Worm (Caenorhabditis elegans): ENCODE data around the gene gcy-36.

gcy-36 gene

DNA sequence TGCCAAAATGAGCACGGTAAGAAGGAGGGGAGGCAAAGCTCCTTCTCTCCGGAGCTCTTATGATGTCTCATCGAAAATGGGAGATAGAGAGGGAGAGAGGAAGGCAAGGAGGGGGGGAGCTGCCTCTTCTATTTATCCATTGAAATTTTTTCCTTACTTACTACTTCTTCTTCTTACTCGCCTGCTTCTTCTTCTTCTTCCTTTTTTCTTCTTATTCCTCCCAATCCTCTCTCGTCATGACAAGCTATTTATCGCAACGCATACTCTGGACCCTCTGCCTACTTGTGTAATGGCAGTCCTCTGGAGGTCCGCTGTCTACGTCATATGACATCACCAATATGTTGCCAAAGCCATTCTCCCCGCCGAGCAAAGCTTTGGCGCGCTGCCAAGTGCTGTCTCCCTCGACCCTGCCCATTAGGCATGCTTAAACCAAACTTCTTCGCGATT is 56.4 kb downstream of the gcy-36 start (continued):
- TF ChIP-seq zip-4 (GFP tag; optimal IDR thresholded peaks at IDR 0.05), result peak; percentile 10
- TF ChIP-seq pag-3 (tag; optimal IDR thresholded peaks at IDR 0.05; ENCODE audit: borderline replicate concordance, insufficient read depth), result peak; percentile 89
- TF ChIP-seq grh-1 (GFP tag; IDR thresholded peaks at IDR 0.05), result no peak
- TF ChIP-seq efl-1 (optimal IDR thresholded peaks at IDR 0.05), result peak; percentile 41 to 43
- no peak for TF ChIP-seq efl-1 (GFP tag; optimal IDR thresholded peaks at IDR 0.05 in 1 of 2)
- TF ChIP-seq nhr-19 (GFP tag; conservative IDR thresholded peaks at IDR 0.05), result peak; percentile 61
- TF ChIP-seq nhr-71 (tag; optimal IDR thresholded peaks at IDR 0.05), result peak; percentile 91
- peak; percentile 4 for TF ChIP-seq lir-3 (tag; optimal IDR thresholded peaks at IDR 0.05; ENCODE audit: poor library complexity)
- TF ChIP-seq swsn-7 (tag; optimal IDR thresholded peaks at IDR 0.05), result peak; percentile 71
- peak; percentile 53 to 58 for TF ChIP-seq lsy-2 (tag; optimal IDR thresholded peaks at IDR 0.05)
- peak; percentile 49; the same call in 1 of the 2 replicates for TF ChIP-seq ceh-88 (GFP tag; IDR thresholded peaks at IDR 0.05)
- peak; percentile 73 for TF ChIP-seq rnt-1 (tag; optimal IDR thresholded peaks at IDR 0.05)
- peak in 2 of 3 experiments; percentile 3 to 22 for TF ChIP-seq dpl-1 (GFP tag; optimal IDR thresholded peaks at IDR 0.05)
- TF ChIP-seq nhr-47 (tag; optimal IDR thresholded peaks at IDR 0.05), result peak; percentile 83
- TF ChIP-seq aha-1 (tag; optimal IDR thresholded peaks at IDR 0.05), result no peak
- peak; percentile 54 for TF ChIP-seq isw-1 (GFP tag; IDR thresholded peaks at IDR 0.05)
- TF ChIP-seq ztf-11 (tag; optimal IDR thresholded peaks at IDR 0.05), result peak in 1 of 2 experiments; percentile 23
- TF ChIP-seq lin-14 (GFP tag; optimal IDR thresholded peaks at IDR 0.05), result peak; percentile 96
- TF ChIP-seq tlp-1 (tag; optimal IDR thresholded peaks at IDR 0.05), result no peak
- TF ChIP-seq ceh-8 (GFP tag; optimal IDR thresholded peaks at IDR 0.05), result peak; percentile 61
- TF ChIP-seq tbx-2 (tag; optimal IDR thresholded peaks at IDR 0.05), result peak; percentile 87
- no peak for TF ChIP-seq nhr-11 (tag; optimal IDR thresholded peaks at IDR 0.05)
- peak; percentile 2 for TF ChIP-seq mep-1 (tag; optimal IDR thresholded peaks at IDR 0.05)
- peak; percentile 59 for TF ChIP-seq xbp-1 (tag; optimal IDR thresholded peaks at IDR 0.05)
- TF ChIP-seq hlh-4 (tag; optimal IDR thresholded peaks at IDR 0.05), result no peak
- TF ChIP-seq lin-13 (GFP tag; optimal IDR thresholded peaks at IDR 0.05), result peak; percentile 58
- TF ChIP-seq mdl-1 (tag; optimal IDR thresholded peaks at IDR 0.05), result peak in 1 of 2 experiments; percentile 14
- no peak for TF ChIP-seq blmp-1 (tag; optimal IDR thresholded peaks at IDR 0.05)
- no peak for TF ChIP-seq hlh-17 (GFP tag; optimal IDR thresholded peaks at IDR 0.05; ENCODE audit: borderline replicate concordance)
- TF ChIP-seq ceh-63 (GFP tag; optimal IDR thresholded peaks at IDR 0.05), result peak; percentile 66
- TF ChIP-seq ceh-82 (tag; optimal IDR thresholded peaks at IDR 0.05), result peak; percentile 48 to 66 (median 51)
- peak; percentile 87 for TF ChIP-seq egl-13 (tag; optimal IDR thresholded peaks at IDR 0.05)
- peak; percentile 82 for TF ChIP-seq ztf-4 (tag; optimal IDR thresholded peaks at IDR 0.05)
- TF ChIP-seq mab-9 (GFP tag; IDR thresholded peaks at IDR 0.05), result peak; percentile 75
- peak in 1 of 2 experiments; percentile 53 for TF ChIP-seq egl-27 (tag; optimal IDR thresholded peaks at IDR 0.05)
- peak; percentile 39 for TF ChIP-seq nhr-20 (tag; optimal IDR thresholded peaks at IDR 0.05)
